Worm (Caenorhabditis elegans): Measurements from ENCODE around the gene Y43C5A.2.
A peak's percentile ranks its signal among the peaks of the same experiment; 100 is the strongest.

Gene Y43C5A.2

ce11 chrIV:10269137-10269933 lies at the start of gene Y43C5A.2, which contains the start of gene nspd-7:
Gene Y43C5A.2, plus strand, starts transcription at chrIV:10269883.
Gene nspd-7, minus strand, starts transcription at chrIV:10269187.
- TF ChIP-seq pax-1 (tag; optimal IDR thresholded peaks at IDR 0.05) (no peak), unc-55 (GFP tag; optimal IDR thresholded peaks at IDR 0.05) (no peak), zip-5 (tag; optimal IDR thresholded peaks at IDR 0.05) (no peak), pat-9 (tag; optimal IDR thresholded peaks at IDR 0.05) (no peak), ceh-18 (tag; optimal IDR thresholded peaks at IDR 0.05) (no peak), sdc-2 (tag; optimal IDR thresholded peaks at IDR 0.05) (no peak), nhr-11 (tag; optimal IDR thresholded peaks at IDR 0.05) (no peak), unc-42 (tag; optimal IDR thresholded peaks at IDR 0.05) (no peak), ceh-24 (tag; optimal IDR thresholded peaks at IDR 0.05) (no peak), pha-4 (tag; optimal IDR thresholded peaks at IDR 0.05) (no peak), fkh-10 (GFP tag; optimal IDR thresholded peaks at IDR 0.05) (no peak), ztf-16 (tag; optimal IDR thresholded peaks at IDR 0.05) (no peak), ceh-6 (GFP tag; optimal IDR thresholded peaks at IDR 0.05) (no peak), dmd-4 (tag; optimal IDR thresholded peaks at IDR 0.05; ENCODE audit: borderline replicate concordance) (no peak), mec-3 (tag; optimal IDR thresholded peaks at IDR 0.05; ENCODE audit: borderline replicate concordance) (no peak), elt-2 (tag; optimal IDR thresholded peaks at IDR 0.05) (no peak), tbx-2 (tag; optimal IDR thresholded peaks at IDR 0.05) (no peak), nhr-232 (tag; optimal IDR thresholded peaks at IDR 0.05) (no peak), gmeb-2 (tag; optimal IDR thresholded peaks at IDR 0.05) (no peak)

- TF ChIP-seq dve-1 (tag; optimal IDR thresholded peaks at IDR 0.05): no peak
- TF ChIP-seq npax-4 (tag; optimal IDR thresholded peaks at IDR 0.05): no peak
- no peak for TF ChIP-seq ceh-19 (GFP tag; optimal IDR thresholded peaks at IDR 0.05)
- no peak for TF ChIP-seq ahr-1 (tag; optimal IDR thresholded peaks at IDR 0.05)
- TF ChIP-seq nhr-11 (tag; optimal IDR thresholded peaks at IDR 0.05): no peak
- no peak for TF ChIP-seq sox-4 (tag; optimal IDR thresholded peaks at IDR 0.05)
- TF ChIP-seq tbx-2 (tag; optimal IDR thresholded peaks at IDR 0.05): no peak
- TF ChIP-seq ztf-16 (tag; optimal IDR thresholded peaks at IDR 0.05): no peak
- no peak for TF ChIP-seq ceh-2 (tag; optimal IDR thresholded peaks at IDR 0.05)
- TF ChIP-seq hlh-6 (tag; optimal IDR thresholded peaks at IDR 0.05): no peak
- no peak for TF ChIP-seq ceh-45 (GFP tag; IDR thresholded peaks at IDR 0.05)
Measured at ce11 chrIV:10221187-10221586, 48.5 kb upstream of the Y43C5A.2 start, which contains the start of gene tram-1. Gene tram-1, minus strand, starts transcription at chrIV:10221287.

ce11 chrIV:10222122-10222589 lies 47.5 kb upstream of the Y43C5A.2 start, which contains the start of gene C24F3.2:
Gene C24F3.2, plus strand, starts transcription at chrIV:10222539.
- TF ChIP-seq ceh-2 (tag; optimal IDR thresholded peaks at IDR 0.05) (peak; percentile 26), ceh-18 (tag; optimal IDR thresholded peaks at IDR 0.05) (peak; percentile 29), ceh-45 (GFP tag; IDR thresholded peaks at IDR 0.05) (no peak), nfya-1 (tag; optimal IDR thresholded peaks at IDR 0.05) (peak; percentile 17), ref-2 (tag; optimal IDR thresholded peaks at IDR 0.05) (peak; percentile 68), ceh-14 (tag; optimal IDR thresholded peaks at IDR 0.05) (no peak), ceh-31 (tag; optimal IDR thresholded peaks at IDR 0.05) (peak; percentile 64), ztf-16 (tag; optimal IDR thresholded peaks at IDR 0.05) (no peak), tbx-2 (tag; optimal IDR thresholded peaks at IDR 0.05) (peak; percentile 30), dve-1 (tag; optimal IDR thresholded peaks at IDR 0.05) (no peak), ceh-48 (tag; optimal IDR thresholded peaks at IDR 0.05) (no peak), pat-9 (tag; optimal IDR thresholded peaks at IDR 0.05) (no peak), rnt-1 (tag; optimal IDR thresholded peaks at IDR 0.05) (peak; percentile 21), zip-5 (tag; optimal IDR thresholded peaks at IDR 0.05) (peak; percentile 5), che-1 (tag; optimal IDR thresholded peaks at IDR 0.05) (no peak), ama-1 (optimal IDR thresholded peaks at IDR 0.05) (no peak), syd-9 (tag; optimal IDR thresholded peaks at IDR 0.05) (peak; percentile 6), unc-42 (tag; optimal IDR thresholded peaks at IDR 0.05) (peak; percentile 75)
